Worm (Caenorhabditis elegans): Measurements from ENCODE around the gene ufd-3.
A peak's percentile ranks its signal among the peaks of the same experiment; 100 is the strongest.

Gene ufd-3

ce11 chrII:9965325-9965724, 24.8 kb downstream of the ufd-3 start:
- no peak for TF ChIP-seq zip-4 (GFP tag; optimal IDR thresholded peaks at IDR 0.05)
- peak; percentile 37 for TF ChIP-seq tbx-2 (tag; optimal IDR thresholded peaks at IDR 0.05)

DNA sequence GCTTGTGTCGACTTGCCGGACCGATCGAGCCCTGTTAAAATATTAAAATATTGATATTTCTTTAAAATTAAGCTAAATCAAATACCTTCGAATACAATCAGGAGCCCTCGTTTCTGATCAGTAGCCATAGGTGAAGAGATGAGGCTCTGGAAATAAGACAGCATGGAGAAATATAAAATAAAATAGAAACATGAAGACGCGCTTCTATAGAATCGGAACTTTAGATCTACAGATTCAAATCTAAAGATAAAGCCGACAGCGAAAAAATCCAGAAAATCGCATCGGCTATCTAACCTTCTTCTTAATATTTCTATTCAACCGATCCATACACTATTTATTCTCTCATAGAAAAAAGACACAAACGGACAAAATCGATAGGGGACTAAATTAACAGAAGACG, 26.4 kb downstream of the ufd-3 start, which contains the start of gene dtmk-1:
TSS of gene dtmk-1 (minus strand) at position 146 of the 400 bp plus-strand sequence.
- peak; percentile 57 for TF ChIP-seq nhr-85 (tag)
- peak; percentile 3 for TF ChIP-seq nhr-90 (tag; optimal IDR thresholded peaks at IDR 0.05; ENCODE audit: poor library complexity)
- TF ChIP-seq ets-5 (GFP tag; IDR thresholded peaks at IDR 0.05) = no peak
- TF ChIP-seq elt-2 (tag; optimal IDR thresholded peaks at IDR 0.05) = peak; percentile 4
- TF ChIP-seq egl-13 (tag; optimal IDR thresholded peaks at IDR 0.05) = no peak
- no peak for TF ChIP-seq efl-1 (optimal IDR thresholded peaks at IDR 0.05)
- peak in 1 of 2 experiments; percentile 86 for TF ChIP-seq efl-1 (GFP tag; optimal IDR thresholded peaks at IDR 0.05 in 1 of 2)

DNA sequence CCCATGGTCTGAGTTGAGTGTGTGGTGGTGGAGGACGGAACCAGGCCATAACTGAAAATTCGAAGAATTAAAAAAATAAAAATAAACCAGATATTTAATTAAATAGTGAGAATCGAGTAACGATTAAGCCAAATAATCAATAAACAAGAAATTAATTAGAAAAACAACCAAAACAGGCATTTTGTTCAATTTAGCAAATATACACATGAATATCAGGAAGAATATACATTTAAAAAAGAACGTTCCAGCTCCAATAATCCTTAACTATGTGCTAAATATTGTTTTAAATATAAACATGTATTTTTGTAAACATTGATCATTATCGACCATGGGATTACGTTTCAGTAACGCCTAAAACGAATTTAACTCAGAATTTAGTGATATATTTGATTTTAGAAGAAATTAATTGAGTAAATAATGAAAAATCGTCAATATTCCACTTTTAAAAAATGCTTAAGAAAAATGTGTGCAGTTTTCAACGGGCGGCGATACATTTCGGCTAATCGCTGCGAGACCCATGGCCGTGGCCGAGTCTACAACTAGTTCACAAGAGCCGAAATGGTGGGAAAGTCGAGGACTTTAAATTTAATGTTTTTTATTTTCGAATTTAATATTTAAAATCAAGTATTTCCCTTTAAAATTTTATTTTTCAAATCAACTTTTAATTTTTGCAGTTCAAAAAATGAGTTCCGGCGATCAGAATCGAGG, 27.6 kb downstream of the ufd-3 start, which contains the start of the genes R53.4 and psf-1:
TSS of gene R53.4 (minus strand) at position 51 of the 708 bp plus-strand sequence.
TSS of gene psf-1 (plus strand) at position 675 of the 708 bp plus-strand sequence.
- TF ChIP-seq snpc-4 (tag; optimal IDR thresholded peaks at IDR 0.05) (peak; percentile 23), unc-30 (tag; optimal IDR thresholded peaks at IDR 0.05) (no peak), lin-14 (GFP tag; optimal IDR thresholded peaks at IDR 0.05) (peak; percentile 75), efl-3 (GFP tag; optimal IDR thresholded peaks at IDR 0.05) (no peak), lir-3 (tag; optimal IDR thresholded peaks at IDR 0.05; ENCODE audit: poor library complexity) (peak; percentile 86), skn-1 (tag; optimal IDR thresholded peaks at IDR 0.05) (peak; percentile 83), aly-2 (tag; optimal IDR thresholded peaks at IDR 0.05) (no peak), sup-37 (GFP tag; optimal IDR thresholded peaks at IDR 0.05) (no peak), zag-1 (tag; optimal IDR thresholded peaks at IDR 0.05) (no peak), nhr-12 (tag; optimal IDR thresholded peaks at IDR 0.05) (no peak), fkh-10 (GFP tag; optimal IDR thresholded peaks at IDR 0.05) (no peak), vab-15 (tag; optimal IDR thresholded peaks at IDR 0.05) (peak; percentile 37), nhr-237 (tag; optimal IDR thresholded peaks at IDR 0.05) (no peak), nhr-19 (GFP tag; conservative IDR thresholded peaks at IDR 0.05) (peak; percentile 48), grh-1 (GFP tag; IDR thresholded peaks at IDR 0.05) (peak; percentile 41; the same call in 1 of the 2 replicates), irx-1 (tag; optimal IDR thresholded peaks at IDR 0.05) (peak; percentile 53), mab-9 (GFP tag; IDR thresholded peaks at IDR 0.05) (no peak), Y116A8C.19 (tag; optimal IDR thresholded peaks at IDR 0.05; ENCODE audit: borderline replicate concordance) (no peak), snu-23 (GFP tag; optimal IDR thresholded peaks at IDR 0.05) (peak; percentile 75), efl-1 (optimal IDR thresholded peaks at IDR 0.05) (peak; percentile 66 to 86), efl-1 (GFP tag; optimal IDR thresholded peaks at IDR 0.05 in 1 of 2) (peak; percentile 87 to 97), C16A3.4 (tag; optimal IDR thresholded peaks at IDR 0.05) (peak; percentile 61), nhr-47 (tag; optimal IDR thresholded peaks at IDR 0.05) (peak; percentile 69), nhr-90 (tag; optimal IDR thresholded peaks at IDR 0.05; ENCODE audit: poor library complexity) (peak; percentile 46), mef-2 (tag; optimal IDR thresholded peaks at IDR 0.05) (no peak), nhr-85 (tag) (peak; percentile 62), dsc-1 (tag; optimal IDR thresholded peaks at IDR 0.05) (peak; percentile 19), unc-98 (GFP tag; IDR thresholded peaks at IDR 0.05) (no peak), nhr-84 (tag; optimal IDR thresholded peaks at IDR 0.05) (no peak), fkh-4 (tag; optimal IDR thresholded peaks at IDR 0.05; ENCODE audit: borderline replicate concordance) (no peak), dpl-1 (GFP tag; optimal IDR thresholded peaks at IDR 0.05) (peak; percentile 79 to 91 (median 83)), tlp-1 (tag; optimal IDR thresholded peaks at IDR 0.05) (no peak), ets-5 (GFP tag; IDR thresholded peaks at IDR 0.05) (no peak), lin-13 (GFP tag; optimal IDR thresholded peaks at IDR 0.05) (peak; percentile 53), swsn-7 (tag; optimal IDR thresholded peaks at IDR 0.05) (peak; percentile 58), elt-3 (tag; optimal IDR thresholded peaks at IDR 0.05) (peak in 1 of 6 experiments; percentile 72), nhr-76 (tag; optimal IDR thresholded peaks at IDR 0.05) (no peak), tbx-2 (tag; optimal IDR thresholded peaks at IDR 0.05) (peak; percentile 72), pqm-1 (tag; optimal IDR thresholded peaks at IDR 0.05) (no peak), fos-1 (tag; optimal IDR thresholded peaks at IDR 0.05) (no peak), lin-39 (tag; optimal IDR thresholded peaks at IDR 0.05) (no peak), egl-13 (tag; optimal IDR thresholded peaks at IDR 0.05) (peak; percentile 43), nhr-77 (tag; optimal IDR thresholded peaks at IDR 0.05) (peak; percentile 25), ztf-4 (tag; optimal IDR thresholded peaks at IDR 0.05) (no peak), ceh-88 (GFP tag; IDR thresholded peaks at IDR 0.05) (no peak)
